Worm (Caenorhabditis elegans) whole organism, L4/young adult: ENCODE results near the gene maa-1.
"Not testable (repeated sequence)": the region's sequence is repeated elsewhere in the genome, so short reads cannot be mapped to it uniquely, and the experiment has no call there.

Experiments
- W03F9.2 ChIP-seq: fragments of 150-350 bp; optimal IDR thresholded peaks from 2 replicates; lab custom pipeline; 2014; ENCODE audit warnings: missing biosample characterization, missing genetic modification characterization
- dao-5 ChIP-seq: sonication (generic microtip); optimal IDR thresholded peaks from 2 replicates; lab custom pipeline; 2016; ENCODE audit warnings: missing genotype, missing genetic modification characterization, moderate library complexity, missing compliant biosample characterization
- him-1 ChIP-seq: sonication (generic microtip); optimal IDR thresholded peaks from 2 replicates; lab custom pipeline; 2016; ENCODE audit warnings: missing genotype, missing genetic modification reagents, missing genetic modification characterization, missing compliant biosample characterization

maa-1 gene

DNA sequence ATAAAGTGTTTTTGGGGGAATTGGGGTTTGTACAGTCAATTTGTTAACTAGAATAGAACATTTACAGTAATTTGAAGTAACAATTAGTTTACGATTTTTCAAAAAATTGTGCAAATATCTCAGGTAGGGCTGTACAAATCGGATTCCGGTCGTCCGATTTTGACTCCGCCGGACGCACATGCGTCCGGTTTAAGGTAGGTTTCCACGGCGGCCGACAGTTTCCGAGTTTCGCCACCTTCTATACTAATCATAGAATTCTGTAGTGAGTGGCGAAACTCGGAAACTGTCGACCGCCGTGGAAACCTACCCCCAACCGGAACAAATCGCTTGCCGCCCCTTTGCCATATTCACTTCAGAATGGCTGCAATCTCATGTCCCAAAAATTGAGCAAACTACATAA, 32.8 kb downstream of the maa-1 start:
- TF ChIP-seq dao-5 (tag; lab: Kevin White, UChicago): no peak
- no peak for TF ChIP-seq him-1 (tag; lab: Kevin White, UChicago)
- TF ChIP-seq W03F9.2 (tag; lab: Kevin White, UChicago): no peak

DNA sequence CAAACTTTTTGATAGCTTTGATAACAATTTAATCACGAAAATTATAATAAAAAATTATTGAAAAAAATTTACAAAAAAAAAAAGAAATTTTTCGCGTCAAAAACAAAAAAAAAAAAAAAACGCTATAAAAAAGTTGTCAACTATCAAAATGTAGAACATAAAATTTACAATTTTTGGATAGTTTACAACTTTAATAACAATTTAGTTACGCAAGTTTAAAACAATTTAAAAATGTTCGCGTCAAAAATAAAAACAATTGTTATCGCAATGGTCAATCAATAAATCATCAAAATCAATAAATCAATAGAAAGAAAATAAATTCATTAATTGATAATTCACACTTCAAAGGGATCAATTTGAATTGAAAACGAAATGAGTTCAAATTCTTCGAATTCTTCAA, 35.0 kb downstream of the maa-1 start, which contains the start of gene C24H11.1:
TSS of gene C24H11.1 (plus strand) at position 301 of the 400 bp plus-strand sequence.
- not testable (repeated sequence) for TF ChIP-seq him-1, W03F9.2, dao-5 (tag; lab: Kevin White, UChicago)

DNA sequence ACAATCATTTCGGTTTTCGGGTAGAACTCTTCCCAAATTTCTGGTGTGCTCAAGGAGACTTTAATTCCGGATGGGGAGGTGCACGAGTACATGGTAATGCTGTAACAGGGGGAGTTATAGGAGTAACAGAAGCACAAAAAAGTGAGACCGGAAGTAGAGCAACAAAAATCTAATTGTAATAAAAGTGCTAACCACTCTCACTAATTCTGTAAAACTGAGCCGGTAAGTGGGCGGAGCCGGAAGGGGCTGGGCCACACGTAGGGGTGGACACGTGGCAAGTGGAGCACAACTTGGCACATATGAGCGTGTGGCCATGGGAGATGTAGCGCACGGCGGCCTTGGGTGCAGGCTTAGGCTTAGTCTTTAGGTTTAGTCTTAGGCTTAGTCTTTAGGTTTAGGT, 36.4 kb downstream of the maa-1 start, which contains the start of gene tbx-38:
TSS of gene tbx-38 (minus strand) at position 101 of the 400 bp plus-strand sequence.
- TF ChIP-seq dao-5 (tag; lab: Kevin White, UChicago) (no peak), W03F9.2 (tag; lab: Kevin White, UChicago) (no peak), him-1 (tag; lab: Kevin White, UChicago) (no peak)

DNA sequence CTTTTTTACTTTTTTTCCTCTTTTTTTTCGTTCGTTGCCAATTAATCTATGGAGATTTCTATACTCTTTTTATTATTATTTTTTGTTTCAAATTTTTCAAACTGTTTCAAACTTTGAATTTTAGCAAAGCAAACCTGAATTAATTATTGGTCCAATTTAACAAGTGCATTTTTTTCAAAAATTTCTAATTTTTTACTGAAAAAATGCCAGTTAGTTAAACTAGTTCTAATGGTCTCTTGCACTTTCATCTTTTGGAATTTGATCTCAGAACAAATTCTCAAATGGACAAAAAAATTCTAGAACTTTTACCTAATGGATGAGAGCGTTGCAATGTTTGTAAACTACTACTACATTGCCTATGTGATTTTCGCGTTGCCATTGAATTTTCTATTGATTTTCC, 40.5 kb downstream of the maa-1 start, which contains the start of gene srd-74:
TSS of gene srd-74 (plus strand) at position 301 of the 400 bp plus-strand sequence.
- no peak for TF ChIP-seq dao-5 (tag; lab: Kevin White, UChicago)
- TF ChIP-seq W03F9.2 (tag; lab: Kevin White, UChicago): no peak
- TF ChIP-seq him-1 (tag; lab: Kevin White, UChicago): no peak

DNA sequence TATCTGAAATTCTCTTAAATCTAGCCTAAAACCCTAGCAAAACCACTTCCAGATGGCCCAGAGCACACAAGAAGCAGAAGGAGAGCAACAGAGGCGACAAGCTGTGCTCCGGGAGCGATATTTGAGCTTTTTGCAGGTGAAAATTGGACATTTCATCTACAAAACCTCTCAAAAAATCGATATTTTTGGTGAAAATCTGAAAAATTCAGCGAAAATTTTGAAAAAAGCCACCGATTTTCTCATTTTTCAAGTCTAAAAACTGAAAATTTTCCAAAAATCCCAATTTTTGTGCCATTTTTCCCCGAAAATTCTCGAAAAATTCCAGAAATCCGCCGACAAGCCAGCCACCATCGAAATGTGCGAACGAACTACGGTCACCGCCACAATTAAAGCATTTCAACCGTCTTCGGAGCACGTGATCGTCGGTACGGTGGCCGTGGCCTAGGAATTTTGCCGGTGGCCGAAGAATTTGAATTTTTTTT, 42.1 kb downstream of the maa-1 start, which contains the start of gene C24H11.5:
TSS of gene C24H11.5 (plus strand) at position 51 of the 482 bp plus-strand sequence.
- no peak for TF ChIP-seq dao-5 (tag; lab: Kevin White, UChicago)
- no peak for TF ChIP-seq him-1 (tag; lab: Kevin White, UChicago)
- no peak for TF ChIP-seq W03F9.2 (tag; lab: Kevin White, UChicago)

DNA sequence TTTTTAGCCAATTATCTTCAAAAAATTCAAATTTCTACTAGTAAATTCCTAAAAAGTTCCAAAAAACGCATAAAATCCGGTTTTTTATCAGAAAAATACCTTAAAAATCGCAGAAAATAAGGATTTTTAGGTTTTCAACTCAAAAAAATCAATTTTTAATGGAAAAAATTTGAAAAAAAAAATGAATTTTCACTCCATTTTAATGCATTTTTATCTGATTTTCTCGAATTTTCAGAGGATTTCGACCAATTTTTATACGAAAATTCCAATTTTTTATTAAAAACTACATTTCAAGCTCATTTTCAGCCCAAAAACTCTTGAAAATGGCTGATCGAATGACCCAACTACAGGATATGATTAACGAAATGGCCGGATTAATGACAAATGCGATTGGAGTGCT, 45.0 kb downstream of the maa-1 start, which contains the start of gene mdt-21:
TSS of gene mdt-21 (plus strand) at position 301 of the 400 bp plus-strand sequence.
- TF ChIP-seq dao-5 (tag; lab: Kevin White, UChicago) (no peak), him-1 (tag; lab: Kevin White, UChicago) (no peak), W03F9.2 (tag; lab: Kevin White, UChicago) (no peak)

DNA sequence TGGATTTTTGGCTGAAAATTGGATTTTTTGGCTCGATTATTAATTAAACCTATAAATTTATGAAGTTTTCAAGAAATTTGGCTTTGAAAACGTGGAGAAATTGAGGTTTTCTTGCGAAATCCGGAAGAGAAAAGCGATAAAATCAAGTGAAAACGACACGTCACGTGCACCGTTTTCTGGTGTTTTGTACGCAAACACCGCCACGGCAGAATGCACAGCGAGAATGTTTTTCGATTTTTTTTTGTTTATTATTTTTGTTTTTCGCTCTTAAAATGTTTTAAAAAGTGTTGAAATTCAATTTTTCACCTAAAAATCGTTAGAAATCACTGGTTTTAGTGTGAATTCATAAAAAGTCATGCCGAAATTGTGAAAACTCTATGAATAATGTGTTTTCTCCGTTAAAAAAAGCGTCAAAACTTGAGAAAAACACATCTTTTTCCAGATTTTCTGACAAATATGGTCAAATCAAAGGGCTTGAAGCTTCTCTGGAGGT, 47.8 kb downstream of the maa-1 start, which contains the start of gene immp-1:
TSS of gene immp-1 (plus strand) at position 443 of the 493 bp plus-strand sequence.
- TF ChIP-seq him-1 (tag; lab: Kevin White, UChicago) (no peak), dao-5 (tag; lab: Kevin White, UChicago) (no peak), W03F9.2 (tag; lab: Kevin White, UChicago) (no peak)

DNA sequence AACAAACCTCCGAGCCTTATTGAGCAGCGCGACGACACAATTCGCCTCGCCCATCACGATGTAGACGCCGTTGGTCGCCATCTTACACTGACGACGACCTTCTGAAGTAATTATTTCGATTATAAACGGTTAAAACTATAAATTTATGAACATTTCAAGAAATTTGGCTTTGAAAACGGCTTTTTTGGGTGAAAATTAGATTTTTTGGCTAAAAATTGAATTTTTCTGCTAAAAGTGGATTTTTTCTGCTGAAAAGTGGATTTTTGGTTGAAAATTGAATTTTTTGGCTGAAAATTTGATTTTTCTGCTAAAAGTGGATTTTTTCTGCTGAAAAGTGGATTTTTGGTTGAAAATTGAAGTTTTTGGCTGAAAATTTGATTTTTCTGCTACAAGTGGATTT, 48.7 kb downstream of the maa-1 start, which contains the start of gene gbf-1:
TSS of gene gbf-1 (minus strand) at position 101 of the 400 bp plus-strand sequence.
- TF ChIP-seq dao-5, him-1, W03F9.2 (tag; lab: Kevin White, UChicago): not testable (repeated sequence)
